Fruit fly (Drosophila melanogaster): ENCODE results near the gene CG1958.

CG1958 gene

DNA sequence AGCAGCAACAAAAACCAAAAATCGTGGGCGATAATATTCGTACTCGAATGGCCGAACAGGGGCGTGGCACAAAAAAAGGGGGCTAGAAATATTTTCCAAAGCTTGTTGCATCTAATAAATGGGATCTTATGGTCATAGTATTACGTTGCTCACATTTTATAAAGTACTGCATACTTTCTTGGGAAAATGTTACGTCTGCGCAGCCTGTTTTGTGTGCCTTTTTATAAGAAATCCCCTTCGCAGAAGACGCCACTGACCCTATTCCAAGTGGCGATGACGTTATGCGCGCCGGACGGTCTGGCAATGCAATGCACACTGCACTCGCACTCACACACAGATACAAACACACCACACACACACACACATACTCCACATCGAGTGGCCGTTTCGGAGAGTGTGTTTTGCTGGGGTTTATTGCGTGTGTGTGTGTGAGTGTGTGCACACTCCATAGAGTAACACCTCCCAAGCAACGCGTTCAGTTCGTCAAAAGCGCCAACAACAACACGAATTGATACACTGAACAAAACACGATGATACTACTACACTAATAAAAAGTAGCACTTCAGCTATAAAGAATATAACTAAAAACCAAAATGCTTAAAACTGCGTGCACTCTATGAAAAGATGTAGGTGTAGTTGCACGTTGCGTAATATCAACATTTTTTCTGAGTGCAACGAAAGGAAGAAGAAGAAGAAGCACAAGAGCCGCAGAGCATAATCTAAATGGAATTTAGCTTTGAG is 26.6 kb downstream of the CG1958 start (continued):
- no peak for TF ChIP-seq D (optimal IDR thresholded peaks at IDR 0.05)
- peak; percentile 68 for TF ChIP-seq D (GFP tag; optimal IDR thresholded peaks at IDR 0.05)
- TF ChIP-seq zfh2 (GFP tag; optimal IDR thresholded peaks at IDR 0.05): peak; percentile 6
- TF ChIP-seq sna (GFP tag; IDR thresholded peaks at IDR 0.05; ENCODE audit: partially characterized antibody): no peak
- TF ChIP-seq CG16813 (GFP tag; IDR thresholded peaks at IDR 0.05; ENCODE audit: partially characterized antibody): no peak
- peak; percentile 94 for TF ChIP-seq Sox102F (GFP tag; optimal IDR thresholded peaks at IDR 0.05)
- TF ChIP-seq CG10979 (tag; optimal IDR thresholded peaks at IDR 0.05): peak; percentile 87
- TF ChIP-seq CG12236 (GFP tag; optimal IDR thresholded peaks at IDR 0.05): peak; percentile 63
- TF ChIP-seq eve (GFP tag; optimal IDR thresholded peaks at IDR 0.05): peak; percentile 42 to 91
- peak; percentile 89 for TF ChIP-seq peb (GFP tag; IDR thresholded peaks at IDR 0.05)
- peak; percentile 79 for TF ChIP-seq trem (tag; optimal IDR thresholded peaks at IDR 0.05)
- TF ChIP-seq CG5953 (GFP tag; IDR thresholded peaks at IDR 0.05): peak; percentile 81
- 0 out of 2 replicates have a peak, but pooled peaks have one; percentile 35 for TF ChIP-seq cas (GFP tag; IDR thresholded peaks at IDR 0.05)
- TF ChIP-seq bowl (GFP tag; IDR thresholded peaks at IDR 0.05): peak; percentile 75
- peak; percentile 74 for TF ChIP-seq CG14050 (GFP tag; IDR thresholded peaks at IDR 0.05)
- no peak for TF ChIP-seq Dip3 (GFP tag; optimal IDR thresholded peaks at IDR 0.05)
- TF ChIP-seq ase (GFP tag; IDR thresholded peaks at IDR 0.05): peak; percentile 78
- TF ChIP-seq hbn (GFP tag; IDR thresholded peaks at IDR 0.05; ENCODE audit: partially characterized antibody): no peak
- peak; percentile 79 for TF ChIP-seq CG10462 (GFP tag; optimal IDR thresholded peaks at IDR 0.05)
- peak; percentile 66 to 95 for TF ChIP-seq bsh (GFP tag; optimal IDR thresholded peaks at IDR 0.05)
- TF ChIP-seq toy (GFP tag; IDR thresholded peaks at IDR 0.05): 0 out of 2 replicates have a peak, but pooled peaks have one; percentile 16
- peak; percentile 82 for TF ChIP-seq CG15601 (tag; optimal IDR thresholded peaks at IDR 0.05)
- TF ChIP-seq crc (GFP tag; optimal IDR thresholded peaks at IDR 0.05): peak; percentile 73
- TF ChIP-seq ash1 (GFP tag; optimal IDR thresholded peaks at IDR 0.05): no peak
- TF ChIP-seq HLH3B (GFP tag; IDR thresholded peaks at IDR 0.05): peak; percentile 89
- TF ChIP-seq esg (GFP tag; conservative IDR thresholded peaks at IDR 0.05): peak; percentile 80
- TF ChIP-seq CG11398 (GFP tag; optimal IDR thresholded peaks at IDR 0.05): peak; percentile 62
- TF ChIP-seq fd96Cb (tag; optimal IDR thresholded peaks at IDR 0.05): peak; percentile 90
- peak; percentile 33 for TF ChIP-seq lilli (GFP tag; optimal IDR thresholded peaks at IDR 0.05)
- no peak for TF ChIP-seq CG32532 (GFP tag; IDR thresholded peaks at IDR 0.05)

DNA sequence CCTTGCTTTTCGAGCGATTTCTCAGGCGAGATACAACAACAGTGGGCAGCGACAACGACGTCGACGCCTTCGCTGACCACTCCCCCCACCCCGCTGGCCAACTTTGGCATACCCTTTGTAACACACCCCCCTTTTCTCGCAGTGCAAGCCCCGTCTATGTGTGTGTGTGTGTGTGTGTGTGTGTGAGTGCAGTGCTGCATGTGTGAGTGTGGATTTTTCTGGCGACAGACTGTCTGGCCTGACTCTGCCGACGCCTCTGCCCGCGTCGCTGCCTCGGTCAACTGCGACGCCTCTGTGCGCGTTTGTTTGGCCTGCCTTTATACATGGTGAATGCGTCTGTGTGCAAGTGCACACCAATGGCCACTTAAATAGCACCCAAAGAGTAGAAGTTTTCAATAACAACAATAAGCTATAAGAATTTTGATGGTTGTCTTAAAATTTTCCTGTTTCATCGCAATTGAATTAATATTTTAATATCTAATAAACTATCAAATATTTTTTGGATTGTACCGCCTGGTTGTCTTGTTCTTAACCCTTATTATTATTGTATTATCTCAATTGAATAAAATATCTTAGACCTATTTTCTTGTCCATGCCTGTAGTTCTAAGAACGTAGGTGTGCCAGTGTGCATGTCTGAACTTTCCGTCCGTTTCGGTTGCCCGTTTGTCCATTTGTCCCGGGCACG is 27.3 kb downstream of the CG1958 start:
- peak; percentile 69 for TF ChIP-seq jing (GFP tag; optimal IDR thresholded peaks at IDR 0.05)
- peak; percentile 46; the same call in 1 of the 2 replicates for TF ChIP-seq CG14667 (GFP tag; IDR thresholded peaks at IDR 0.05)
- TF ChIP-seq Dref (GFP tag; IDR thresholded peaks at IDR 0.05): no peak
- no peak for TF ChIP-seq emc (GFP tag; optimal IDR thresholded peaks at IDR 0.05)
- TF ChIP-seq CG16815 (GFP tag; optimal IDR thresholded peaks at IDR 0.05): peak; percentile 84
- TF ChIP-seq CG17802 (tag; optimal IDR thresholded peaks at IDR 0.05): peak; percentile 70
- no peak for TF ChIP-seq Dp (GFP tag; optimal IDR thresholded peaks at IDR 0.05)
- TF ChIP-seq D (optimal IDR thresholded peaks at IDR 0.05): no peak
- peak; percentile 95 for TF ChIP-seq D (GFP tag; optimal IDR thresholded peaks at IDR 0.05)
- TF ChIP-seq seq (GFP tag; IDR thresholded peaks at IDR 0.05): peak; percentile 72
- peak; percentile 89 for TF ChIP-seq CG1233 (GFP tag; optimal IDR thresholded peaks at IDR 0.05)
- TF ChIP-seq CG12155 (GFP tag; optimal IDR thresholded peaks at IDR 0.05): peak; percentile 54
- peak; percentile 79 for TF ChIP-seq CG8290 (GFP tag; optimal IDR thresholded peaks at IDR 0.05)
- TF ChIP-seq CG8290 (tag; optimal IDR thresholded peaks at IDR 0.05): peak in 1 of 2 experiments; percentile 80
- peak; percentile 80 for TF ChIP-seq CG12104 (GFP tag; optimal IDR thresholded peaks at IDR 0.05)
- TF ChIP-seq CrebB (tag; optimal IDR thresholded peaks at IDR 0.05): peak; percentile 78
- peak; percentile 82 for TF ChIP-seq Fer3 (tag; optimal IDR thresholded peaks at IDR 0.05)
- peak; percentile 95 for TF ChIP-seq Xrp1 (GFP tag; IDR thresholded peaks at IDR 0.05)
- no peak for TF ChIP-seq zfh2 (GFP tag; optimal IDR thresholded peaks at IDR 0.05)
- peak; percentile 86 for TF ChIP-seq dysf (GFP tag; IDR thresholded peaks at IDR 0.05)
- peak; percentile 89 for TF ChIP-seq vvl (GFP tag; IDR thresholded peaks at IDR 0.05)
- TF ChIP-seq CG1647 (GFP tag; optimal IDR thresholded peaks at IDR 0.05): no peak
- peak; percentile 82 for TF ChIP-seq esg (GFP tag; conservative IDR thresholded peaks at IDR 0.05)

Measured in whole organism, embryonic.